Fruit fly (Drosophila melanogaster) ovary, adult (tissue): ENCODE data around the gene nompC.

Experiments used
- CG17801 ChIP-seq: fragments of 200-800 bp; optimal IDR thresholded peaks from 2 replicates; lab custom pipeline; 2019; ENCODE audit warnings: missing biosample characterization, mild to moderate bottlenecking, missing genetic modification characterization, moderate library complexity; ENCODE audit not compliant: partially characterized antibody

nompC gene

dm6 chr2L:5398375-5398774 lies 52.4 kb downstream of the nompC start:
- no peak for TF ChIP-seq CG17801 (GFP tag; lab: Kevin White, UChicago)

- TF ChIP-seq CG17801 (GFP tag; lab: Kevin White, UChicago), result no peak
Measured at dm6 chr2L:5401011-5401410, 55.0 kb downstream of the nompC start.

DNA sequence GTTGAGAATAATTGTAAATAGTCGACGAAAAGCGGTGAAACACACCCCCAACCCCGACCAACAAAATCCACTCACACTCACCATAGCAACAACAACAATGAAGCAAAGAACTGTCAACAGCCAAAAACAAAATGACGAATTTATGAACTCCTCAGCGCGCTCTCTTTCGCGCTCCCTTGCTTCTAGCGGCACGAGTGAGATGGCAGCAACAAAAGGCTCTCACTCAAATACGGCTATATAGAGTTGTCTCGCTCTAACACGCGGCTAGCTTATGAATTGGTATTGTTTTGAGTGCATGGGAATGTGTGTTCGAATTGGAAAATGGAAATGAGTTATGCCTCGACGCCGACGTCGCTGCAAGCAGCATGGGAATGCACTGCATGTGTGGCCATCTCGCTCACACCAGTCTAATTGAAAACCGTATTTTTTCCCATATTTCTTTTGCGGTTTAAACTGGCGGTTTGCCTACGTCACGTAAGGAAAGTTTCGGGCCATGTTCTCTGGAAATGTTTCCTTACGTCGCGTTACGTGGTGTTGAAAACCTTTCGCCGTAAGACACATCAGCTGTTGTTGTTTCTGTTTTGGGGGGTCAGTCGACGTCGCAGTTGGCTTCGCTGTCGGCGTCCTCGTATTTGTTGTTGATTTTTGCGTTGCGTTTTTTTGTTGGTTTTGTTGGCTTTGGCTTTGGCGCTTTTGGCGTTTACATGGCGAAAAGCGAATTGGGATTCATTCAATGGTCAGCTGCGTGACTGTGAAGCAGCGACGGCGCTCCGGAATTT lies 57.7 kb downstream of the nompC start, which contains the start of gene H15:
H15 (plus strand) TSS at position 729 of the 779 bp plus-strand sequence.
- no peak for TF ChIP-seq CG17801 (GFP tag; lab: Kevin White, UChicago)

- TF ChIP-seq CG17801 (GFP tag; lab: Kevin White, UChicago), result no peak
Measured at dm6 chr2L:5406958-5407357, 61.0 kb downstream of the nompC start.

- no peak for TF ChIP-seq CG17801 (GFP tag; lab: Kevin White, UChicago)
Measured at dm6 chr2L:5410323-5410722, 64.3 kb downstream of the nompC start.

dm6 chr2L:5412550-5412949 lies 66.5 kb downstream of the nompC start:
- no peak for TF ChIP-seq CG17801 (GFP tag; lab: Kevin White, UChicago)

dm6 chr2L:5414635-5415191 lies 68.7 kb downstream of the nompC start:
- TF ChIP-seq CG17801 (GFP tag; lab: Kevin White, UChicago), result no peak
